Fruit fly (Drosophila melanogaster): ENCODE measurements around the gene Syx1A.

Gene Syx1A

dm6 chr3R:24139646-24140130 is 34.1 kb upstream of the Syx1A start:
- no peak for TF ChIP-seq N (GFP tag; optimal IDR thresholded peaks at IDR 0.05)
- no peak for TF ChIP-seq CG9705 (GFP tag; optimal IDR thresholded peaks at IDR 0.05)
- TF ChIP-seq Abd-B (GFP tag; optimal IDR thresholded peaks at IDR 0.05), result no peak
- no peak for TF ChIP-seq sv (GFP tag; optimal IDR thresholded peaks at IDR 0.05)
- TF ChIP-seq Rel (GFP tag; optimal IDR thresholded peaks at IDR 0.05), result no peak
- TF ChIP-seq Rel (tag; optimal IDR thresholded peaks at IDR 0.05), result peak; percentile 92
- no peak for TF ChIP-seq psq (GFP tag; optimal IDR thresholded peaks at IDR 0.05)
- no peak for TF ChIP-seq br (GFP tag; optimal IDR thresholded peaks at IDR 0.05)

dm6 chr3R:24138478-24139455 is 33.2 kb upstream of the Syx1A start:
- TF ChIP-seq fru (GFP tag; optimal IDR thresholded peaks at IDR 0.05) (peak; percentile 5), Hr78 (GFP tag; optimal IDR thresholded peaks at IDR 0.05) (no peak), CG32264 (GFP tag; optimal IDR thresholded peaks at IDR 0.05) (no peak), CrebA (GFP tag; optimal IDR thresholded peaks at IDR 0.05; ENCODE audit: borderline replicate concordance) (no peak), Rel (GFP tag; optimal IDR thresholded peaks at IDR 0.05) (no peak), Rel (tag; optimal IDR thresholded peaks at IDR 0.05) (peak; percentile 78)

- TF ChIP-seq fru (GFP tag; optimal IDR thresholded peaks at IDR 0.05), result peak; percentile 72
- peak; percentile 54 for TF ChIP-seq Rel (GFP tag; optimal IDR thresholded peaks at IDR 0.05)
- peak; percentile 77 for TF ChIP-seq Rel (tag; optimal IDR thresholded peaks at IDR 0.05)
- no peak for TF ChIP-seq OdsH (GFP tag; optimal IDR thresholded peaks at IDR 0.05)
These were observed 31.9 kb upstream of the Syx1A start, which contains the start of gene Npc2f for dm6 chr3R:24137311-24137945. TSS of gene Npc2f (plus strand) at chr3R:24137895.

dm6 chr3R:24134580-24134979 is 29.0 kb upstream of the Syx1A start, which contains the start of gene Sec10:
TSS of gene Sec10 (plus strand) at chr3R:24134831.
- TF ChIP-seq CrebA (GFP tag; optimal IDR thresholded peaks at IDR 0.05; ENCODE audit: borderline replicate concordance), result no peak
- no peak for TF ChIP-seq dmrt93B (GFP tag; optimal IDR thresholded peaks at IDR 0.05)
- TF ChIP-seq Rel (GFP tag; optimal IDR thresholded peaks at IDR 0.05), result no peak
- peak; percentile 28 for TF ChIP-seq Rel (tag; optimal IDR thresholded peaks at IDR 0.05)
- TF ChIP-seq Myc (optimal IDR thresholded peaks at IDR 0.05), result no peak

dm6 chr3R:24130080-24130479 is 24.5 kb upstream of the Syx1A start, which contains the start of the genes GatB and Tsc1:
TSS of gene GatB (minus strand) at chr3R:24130255.
TSS of gene Tsc1 (plus strand) at chr3R:24130307.
- TF ChIP-seq Rel (GFP tag; optimal IDR thresholded peaks at IDR 0.05) (no peak), Rel (tag; optimal IDR thresholded peaks at IDR 0.05) (peak; percentile 39), br (GFP tag; optimal IDR thresholded peaks at IDR 0.05) (no peak)

- TF ChIP-seq usp (GFP tag; optimal IDR thresholded peaks at IDR 0.05), result no peak
- TF ChIP-seq Vsx2 (GFP tag; optimal IDR thresholded peaks at IDR 0.05; ENCODE audit: partially characterized antibody), result no peak
- no peak for TF ChIP-seq foxo (GFP tag; optimal IDR thresholded peaks at IDR 0.05)
These were observed 16.8 kb upstream of the Syx1A start for dm6 chr3R:24122369-24122768.

- TF ChIP-seq lola (GFP tag; optimal IDR thresholded peaks at IDR 0.05) (no peak), Rel (GFP tag; optimal IDR thresholded peaks at IDR 0.05) (no peak), Rel (tag; optimal IDR thresholded peaks at IDR 0.05) (peak; percentile 88), dsf (GFP tag; optimal IDR thresholded peaks at IDR 0.05; ENCODE audit: borderline replicate concordance) (no peak)
These were observed 16.1 kb upstream of the Syx1A start for dm6 chr3R:24121669-24122068.

dm6 chr3R:24116972-24117371 is 11.4 kb upstream of the Syx1A start:
- no peak for TF ChIP-seq tai (GFP tag; optimal IDR thresholded peaks at IDR 0.05)
- TF ChIP-seq ey (GFP tag; optimal IDR thresholded peaks at IDR 0.05), result no peak
- TF ChIP-seq Rel (GFP tag; optimal IDR thresholded peaks at IDR 0.05), result no peak
- peak; percentile 14 for TF ChIP-seq Rel (tag; optimal IDR thresholded peaks at IDR 0.05)
- peak; percentile 10 for TF ChIP-seq Hnf4 (GFP tag; optimal IDR thresholded peaks at IDR 0.05)
